Fruit fly (Drosophila melanogaster): Measurements from ENCODE around the gene trc.

The trc gene

dm6 chr3L:19845047-19845906, 11.2 kb upstream of the trc start, which contains the start of gene Papss (continued):
- TF ChIP-seq CG7745 (tag; optimal IDR thresholded peaks at IDR 0.05), result no peak
- TF ChIP-seq row (GFP tag; IDR thresholded peaks at IDR 0.05), result peak; percentile 89
- TF ChIP-seq MESR4 (GFP tag; optimal IDR thresholded peaks at IDR 0.05), result peak; percentile 41
- TF ChIP-seq CG17912 (GFP tag; optimal IDR thresholded peaks at IDR 0.05), result no peak
- no peak for TF ChIP-seq Taf1 (GFP tag; IDR thresholded peaks at IDR 0.05)
- TF ChIP-seq CG17361 (GFP tag; IDR thresholded peaks at IDR 0.05), result no peak
- peak; percentile 23 for TF ChIP-seq CG2120 (GFP tag; optimal IDR thresholded peaks at IDR 0.05)
- TF ChIP-seq pita (GFP tag; optimal IDR thresholded peaks at IDR 0.05), result no peak
- no peak for TF ChIP-seq Optix (GFP tag; IDR thresholded peaks at IDR 0.05)
- no peak for TF ChIP-seq Bteb2 (GFP tag; optimal IDR thresholded peaks at IDR 0.05)
- TF ChIP-seq CG14014 (GFP tag; IDR thresholded peaks at IDR 0.05), result no peak; the same call in 1 of the 2 replicates
- TF ChIP-seq CG10959 (GFP tag; IDR thresholded peaks at IDR 0.05), result no peak
- peak; percentile 26 for TF ChIP-seq Meics (GFP tag; optimal IDR thresholded peaks at IDR 0.05)
- TF ChIP-seq CG2199 (GFP tag; IDR thresholded peaks at IDR 0.05), result peak; percentile 88
- TF ChIP-seq h (optimal IDR thresholded peaks at IDR 0.05), result no peak
- peak; percentile 77 to 94 for TF ChIP-seq crp (GFP tag; optimal IDR thresholded peaks at IDR 0.05)
- no peak for TF ChIP-seq Aef1 (GFP tag; IDR thresholded peaks at IDR 0.05)
- TF ChIP-seq fd64A (GFP tag; optimal IDR thresholded peaks at IDR 0.05), result peak; percentile 43
- peak; percentile 53; the same call in 1 of the 3 replicates for TF ChIP-seq zfh1 (GFP tag; IDR thresholded peaks at IDR 0.05)
- no peak; the same call in 1 of the 2 replicates for TF ChIP-seq Awh (GFP tag; IDR thresholded peaks at IDR 0.05)
- TF ChIP-seq cg (GFP tag; optimal IDR thresholded peaks at IDR 0.05), result peak; percentile 90
- TF ChIP-seq Fer1 (GFP tag; optimal IDR thresholded peaks at IDR 0.05), result peak; percentile 71
- TF ChIP-seq zen2 (GFP tag; IDR thresholded peaks at IDR 0.05; ENCODE audit: partially characterized antibody), result peak; percentile 77; the same call in 2 of the 3 replicates
- TF ChIP-seq CG7963 (GFP tag; IDR thresholded peaks at IDR 0.05; ENCODE audit: partially characterized antibody), result peak; percentile 71; the same call in 2 of the 3 replicates
- TF ChIP-seq CG5180 (GFP tag; optimal IDR thresholded peaks at IDR 0.05), result no peak
- TF ChIP-seq CG33213 (GFP tag; optimal IDR thresholded peaks at IDR 0.05), result peak; percentile 14
- TF ChIP-seq CG33557 (GFP tag; optimal IDR thresholded peaks at IDR 0.05), result no peak
- peak; percentile 47 for TF ChIP-seq CG17829 (tag; optimal IDR thresholded peaks at IDR 0.05)
- peak; percentile 28; the same call in 1 of the 2 replicates for TF ChIP-seq E2f2 (GFP tag; IDR thresholded peaks at IDR 0.05)
- no peak for TF ChIP-seq CG12769 (tag; optimal IDR thresholded peaks at IDR 0.05)
- no peak for TF ChIP-seq Spps (tag; optimal IDR thresholded peaks at IDR 0.05)
- peak; percentile 23 for TF ChIP-seq Hand (GFP tag; optimal IDR thresholded peaks at IDR 0.05)
- TF ChIP-seq CG8281 (tag; optimal IDR thresholded peaks at IDR 0.05), result no peak
- peak; percentile 84 for TF ChIP-seq amos (GFP tag; IDR thresholded peaks at IDR 0.05; ENCODE audit: partially characterized antibody)
- TF ChIP-seq HmgD (GFP tag; optimal IDR thresholded peaks at IDR 0.05), result no peak
- TF ChIP-seq CG13624 (GFP tag; optimal IDR thresholded peaks at IDR 0.05), result peak; percentile 12
- TF ChIP-seq CHES-1-like (GFP tag; optimal IDR thresholded peaks at IDR 0.05), result no peak
- TF ChIP-seq org-1 (GFP tag; optimal IDR thresholded peaks at IDR 0.05), result peak; percentile 66
- peak; percentile 41 for TF ChIP-seq zen (tag; optimal IDR thresholded peaks at IDR 0.05)
- no peak for TF ChIP-seq Hmx (GFP tag; optimal IDR thresholded peaks at IDR 0.05)
- no peak for TF ChIP-seq shn (GFP tag; optimal IDR thresholded peaks at IDR 0.05)
- TF ChIP-seq pb (GFP tag; optimal IDR thresholded peaks at IDR 0.05), result no peak
- TF ChIP-seq Gug (GFP tag; IDR thresholded peaks at IDR 0.05), result 0 out of 4 replicates have a peak, but pooled peaks have one; percentile 26
- peak; percentile 70 for TF ChIP-seq Sry-δ (GFP tag; optimal IDR thresholded peaks at IDR 0.05)
- peak; percentile 7 for TF ChIP-seq NC2β (GFP tag; optimal IDR thresholded peaks at IDR 0.05)
- no peak for TF ChIP-seq CG16779 (GFP tag; IDR thresholded peaks at IDR 0.05)
- TF ChIP-seq CG8478 (optimal IDR thresholded peaks at IDR 0.05), result no peak
- no peak for TF ChIP-seq Vsx1 (GFP tag; optimal IDR thresholded peaks at IDR 0.05)
- no peak for TF ChIP-seq az2 (GFP tag; optimal IDR thresholded peaks at IDR 0.05)
